Fruit fly (Drosophila melanogaster) whole organism: ENCODE results near the gene Kdm5.

Source experiments
- CG8478 ChIP-seq: fragments of >200 bp; optimal IDR thresholded peaks from 2 replicates; lab custom pipeline; 2018; ENCODE audit warnings: inconsistent platforms
- psq ChIP-seq: fragments of >200 bp; optimal IDR thresholded peaks from 2 replicates; lab custom pipeline; 2017

- TF ChIP-seq psq (lab: Kevin White, UChicago) (no peak), CG8478 (lab: Kevin White, UChicago) (no peak)
These were observed 46.2 kb upstream of the Kdm5 start for dm6 chr2L:6045484-6045883.
